Fruit fly (Drosophila melanogaster) whole organism, embryonic: ENCODE measurements around the gene AP-1-2beta.

Experiments used
- BEAF-32 ChIP-seq: fragments of 200-800 bp; sonication (Bioruptor generic); optimal IDR thresholded peaks from 3 replicates; lab custom pipeline; 2017; ENCODE audit warnings: missing biosample characterization, missing genetic modification characterization, mild to moderate bottlenecking, moderate library complexity, missing genetic modification reagents
- CG10267 ChIP-seq: fragments of 200-800 bp; sonication (Bioruptor generic); optimal IDR thresholded peaks from 2 replicates; lab custom pipeline; 2018; ENCODE audit warnings: missing biosample characterization, mild to moderate bottlenecking, missing genetic modification characterization, moderate library complexity
- CG10274 ChIP-seq: fragments of 200-800 bp; sonication (Bioruptor generic); optimal IDR thresholded peaks from 3 replicates; lab custom pipeline; 2017; ENCODE audit warnings: missing biosample characterization, mild to moderate bottlenecking, missing genetic modification characterization
- CG12236 ChIP-seq: fragments of 200-800 bp; sonication (Bioruptor generic); optimal IDR thresholded peaks from 2 replicates; lab custom pipeline; 2016; ENCODE audit warnings: missing biosample characterization, missing genetic modification characterization
- CG12659 ChIP-seq: fragments of 200-800 bp; sonication (Bioruptor generic); optimal IDR thresholded peaks from 3 replicates; lab custom pipeline; 2017; ENCODE audit warnings: mild to moderate bottlenecking, missing biosample characterization, missing genetic modification reagents, missing genetic modification characterization
- CG14710 ChIP-seq: fragments of 200-800 bp; sonication (Bioruptor generic); optimal IDR thresholded peaks from 3 replicates; lab custom pipeline; 2019; ENCODE audit warnings: missing biosample characterization, mild to moderate bottlenecking, missing genetic modification characterization, moderate library complexity
- CG15696 ChIP-seq: fragments of 200-800 bp; sonication (Bioruptor generic); optimal IDR thresholded peaks from 2 replicates; lab custom pipeline; 2019; ENCODE audit warnings: missing biosample characterization, mild to moderate bottlenecking, missing genetic modification characterization, moderate library complexity
- CG1647 ChIP-seq: fragments of 200-800 bp; sonication (Bioruptor generic); optimal IDR thresholded peaks from 3 replicates; lab custom pipeline; 2016; ENCODE audit warnings: missing biosample characterization, missing genetic modification characterization
- CG16815 ChIP-seq: fragments of 200-800 bp; sonication (Bioruptor generic); optimal IDR thresholded peaks from 3 replicates; lab custom pipeline; 2017; ENCODE audit warnings: missing biosample characterization, mild to moderate bottlenecking, missing genetic modification characterization
- CG17186 ChIP-seq: fragments of 200-800 bp; sonication (Bioruptor generic); optimal IDR thresholded peaks from 3 replicates; lab custom pipeline; 2017; ENCODE audit warnings: missing biosample characterization, missing genetic modification reagents, missing genetic modification characterization
- CG18599 ChIP-seq: fragments of 200-800 bp; sonication (Bioruptor generic); optimal IDR thresholded peaks from 3 replicates; lab custom pipeline; 2017; ENCODE audit warnings: missing biosample characterization, missing genetic modification characterization, mild to moderate bottlenecking, moderate library complexity, missing genetic modification reagents
- CG32772 ChIP-seq: fragments of 200-800 bp; sonication (Bioruptor generic); IDR thresholded peaks from 2 replicates; pipeline ENCODE4 v1.3.6; 2022; ENCODE audit warnings: missing biosample characterization, missing genetic modification characterization
- CG34224 ChIP-seq: fragments of 200-800 bp; sonication (Bioruptor generic); IDR thresholded peaks from 3 replicates; pipeline ENCODE4 v1.3.6; 2022; ENCODE audit warnings: missing biosample characterization, missing genetic modification characterization; ENCODE audit not compliant: partially characterized antibody
- CG7928 ChIP-seq: fragments of 200-800 bp; sonication (Bioruptor generic); optimal IDR thresholded peaks from 2 replicates; lab custom pipeline; 2017; ENCODE audit warnings: missing biosample characterization, mild to moderate bottlenecking, missing genetic modification characterization
- CG7987 ChIP-seq: fragments of 200-800 bp; sonication (Bioruptor generic); optimal IDR thresholded peaks from 2 replicates; lab custom pipeline; 2018; ENCODE audit warnings: missing biosample characterization, mild to moderate bottlenecking, missing genetic modification characterization, moderate library complexity
- CG8944 ChIP-seq: fragments of 200-800 bp; sonication (Bioruptor generic); optimal IDR thresholded peaks from 3 replicates; lab custom pipeline; 2016; ENCODE audit warnings: missing biosample characterization, missing genetic modification characterization
- CG9817 ChIP-seq: fragments of 200-800 bp; sonication (Bioruptor generic); optimal IDR thresholded peaks from 2 replicates; lab custom pipeline; 2018; ENCODE audit warnings: missing biosample characterization, mild to moderate bottlenecking, missing genetic modification characterization, moderate library complexity
- CG9876 ChIP-seq: fragments of 200-800 bp; sonication (Bioruptor generic); optimal IDR thresholded peaks from 2 replicates; lab custom pipeline; 2016; ENCODE audit warnings: missing biosample characterization, missing genetic modification characterization
- Dad ChIP-seq: fragments of 200-800 bp; sonication (Bioruptor generic); optimal IDR thresholded peaks from 3 replicates; lab custom pipeline; 2016; ENCODE audit warnings: missing biosample characterization, missing genetic modification characterization
- Dll ChIP-seq: fragments of 200-800 bp; sonication (Bioruptor generic); IDR thresholded peaks from 4 replicates; pipeline ENCODE4 v1.3.6; 2022; ENCODE audit warnings: missing biosample characterization, missing genetic modification characterization; ENCODE audit not compliant: partially characterized antibody
- E2f2 ChIP-seq: fragments of 200-800 bp; sonication (Bioruptor generic); IDR thresholded peaks from 2 replicates; pipeline ENCODE4 v1.3.6; 2022; ENCODE audit warnings: missing biosample characterization, missing genetic modification characterization
- Ets97D ChIP-seq: fragments of 200-800 bp; sonication (Bioruptor generic); optimal IDR thresholded peaks from 3 replicates; lab custom pipeline; 2016; ENCODE audit warnings: missing biosample characterization, missing genetic modification characterization
- HLH3B ChIP-seq: fragments of 200-800 bp; sonication (Bioruptor generic); IDR thresholded peaks from 2 replicates; pipeline ENCODE4 v1.3.6; 2022; ENCODE audit warnings: missing biosample characterization, missing genetic modification characterization
- Hand ChIP-seq: fragments of 200-800 bp; sonication (Bioruptor generic); optimal IDR thresholded peaks from 2 replicates; lab custom pipeline; 2017; ENCODE audit warnings: mild to moderate bottlenecking, missing biosample characterization, missing genetic modification reagents, missing genetic modification characterization
- Lhr ChIP-seq: fragments of 200-800 bp; sonication (Bioruptor generic); optimal IDR thresholded peaks from 3 replicates; lab custom pipeline; 2017; ENCODE audit warnings: mild to moderate bottlenecking, missing biosample characterization, missing genetic modification reagents, missing genetic modification characterization
- Myb ChIP-seq: fragments of 200-800 bp; sonication (Bioruptor generic); optimal IDR thresholded peaks from 2 replicates; lab custom pipeline; 2016; ENCODE audit warnings: missing biosample characterization, missing genetic modification characterization
- Rfx ChIP-seq: fragments of 200-800 bp; sonication (Bioruptor generic); IDR thresholded peaks from 2 replicates; pipeline ENCODE4 v1.3.6; 2022; ENCODE audit warnings: missing biosample characterization, missing genetic modification characterization
- Sin3A ChIP-seq: fragments of >200 bp; optimal IDR thresholded peaks from 2 replicates; lab custom pipeline; 2018
- ab ChIP-seq: fragments of 200-800 bp; sonication (Bioruptor generic); optimal IDR thresholded peaks from 2 replicates; lab custom pipeline; 2016; ENCODE audit warnings: missing biosample characterization, missing genetic modification characterization
- ac ChIP-seq: fragments of 200-800 bp; sonication (Bioruptor generic); optimal IDR thresholded peaks from 3 replicates; lab custom pipeline; 2017; ENCODE audit warnings: missing biosample characterization, mild to moderate bottlenecking, missing genetic modification characterization
- amos ChIP-seq: fragments of 200-800 bp; sonication (Bioruptor generic); IDR thresholded peaks from 2 replicates; pipeline ENCODE4 v1.3.6; 2022; ENCODE audit warnings: missing biosample characterization, missing genetic modification characterization; ENCODE audit not compliant: partially characterized antibody
- ara ChIP-seq: fragments of 200-800 bp; sonication (Bioruptor generic); IDR thresholded peaks from 2 replicates; pipeline ENCODE4 v1.3.6; 2022; ENCODE audit warnings: missing biosample characterization, missing genetic modification characterization
- bbx ChIP-seq: fragments of 200-800 bp; sonication (Bioruptor generic); IDR thresholded peaks from 2 replicates; pipeline ENCODE4 v1.3.6; 2022; ENCODE audit warnings: missing biosample characterization, missing genetic modification characterization; ENCODE audit not compliant: partially characterized antibody
- btn ChIP-seq: fragments of 200-800 bp; sonication (Bioruptor generic); optimal IDR thresholded peaks from 2 replicates; lab custom pipeline; 2016; ENCODE audit warnings: missing biosample characterization, missing genetic modification characterization
- caup ChIP-seq: fragments of 200-800 bp; sonication (Bioruptor generic); optimal IDR thresholded peaks from 3 replicates; lab custom pipeline; 2017; ENCODE audit warnings: missing biosample characterization, mild to moderate bottlenecking, missing genetic modification characterization, moderate library complexity; ENCODE audit not compliant: severe bottlenecking
- crp ChIP-seq, 2 experiments: fragments of 200-800 bp; sonication (Bioruptor generic); optimal IDR thresholded peaks; 2 replicates in 1 of 2; 3 replicates in 1 of 2; lab custom pipeline; 2017; ENCODE audit warnings: missing biosample characterization in 2 of 2, missing genetic modification characterization in 2 of 2, mild to moderate bottlenecking in 1 of 2, moderate library complexity in 1 of 2
- fu2 ChIP-seq: fragments of 200-800 bp; sonication (Bioruptor generic); optimal IDR thresholded peaks from 2 replicates; lab custom pipeline; 2016; ENCODE audit warnings: missing biosample characterization, missing genetic modification characterization
- hbn ChIP-seq: fragments of 200-800 bp; sonication (Bioruptor generic); IDR thresholded peaks from 2 replicates; pipeline ENCODE4 v1.3.6; 2022; ENCODE audit warnings: missing biosample characterization, missing genetic modification characterization; ENCODE audit not compliant: partially characterized antibody
- hkb ChIP-seq, 2 experiments: fragments of 200-800 bp in 1 of 2; fragments of >200 bp in 1 of 2; sonication (Bioruptor generic) in 1 of 2; IDR thresholded peaks in 1 of 2; optimal IDR thresholded peaks in 1 of 2; 2 replicates each; pipeline versions ENCODE4 v1.3.6 to Lab custom; 2017 to 2022; ENCODE audit warnings: missing biosample characterization in 1 of 2, missing genetic modification characterization in 1 of 2
- ind ChIP-seq: fragments of 200-800 bp; sonication (Bioruptor generic); optimal IDR thresholded peaks from 3 replicates; lab custom pipeline; 2016; ENCODE audit warnings: missing biosample characterization, missing genetic modification characterization
- lilli ChIP-seq: fragments of 200-800 bp; sonication (Bioruptor generic); optimal IDR thresholded peaks from 3 replicates; lab custom pipeline; 2016; ENCODE audit warnings: missing biosample characterization, missing genetic modification characterization
- mam ChIP-seq: fragments of 200-800 bp; sonication (Bioruptor generic); optimal IDR thresholded peaks from 3 replicates; lab custom pipeline; 2016; ENCODE audit warnings: missing biosample characterization, missing genetic modification characterization
- mirr ChIP-seq: fragments of 200-800 bp; sonication (Bioruptor generic); optimal IDR thresholded peaks from 3 replicates; lab custom pipeline; 2018; ENCODE audit warnings: missing biosample characterization, mild to moderate bottlenecking, missing genetic modification characterization
- repo ChIP-seq: fragments of 200-800 bp; sonication (Bioruptor generic); optimal IDR thresholded peaks from 2 replicates; lab custom pipeline; 2016; ENCODE audit warnings: missing biosample characterization, missing genetic modification characterization
- sob ChIP-seq: fragments of 200-800 bp; sonication (Bioruptor generic); IDR thresholded peaks from 2 replicates; pipeline ENCODE4 v1.3.6; 2022; ENCODE audit warnings: missing biosample characterization, missing genetic modification characterization
- twi ChIP-seq: fragments of 200-800 bp; optimal IDR thresholded peaks from 2 replicates; lab custom pipeline; 2019; ENCODE audit warnings: missing biosample characterization, mild to moderate bottlenecking, missing genetic modification characterization, moderate library complexity
- unc-4 ChIP-seq: fragments of 200-800 bp; sonication (Bioruptor generic); IDR thresholded peaks from 2 replicates; pipeline ENCODE4 v1.3.6; 2022; ENCODE audit warnings: missing biosample characterization, missing genetic modification characterization; ENCODE audit not compliant: partially characterized antibody
- vfl ChIP-seq: fragments of 200-800 bp; sonication (Bioruptor generic); optimal IDR thresholded peaks from 2 replicates; lab custom pipeline; 2016; ENCODE audit warnings: missing biosample characterization, missing genetic modification characterization
- zen2 ChIP-seq: fragments of 200-800 bp; sonication (Bioruptor generic); IDR thresholded peaks from 3 replicates; pipeline ENCODE4 v1.3.6; 2022; ENCODE audit warnings: missing biosample characterization, missing genetic modification characterization; ENCODE audit not compliant: partially characterized antibody

The AP-1-2beta gene

dm6 chrX:19762167-19762566 lies 31.4 kb downstream of the AP-1-2beta start (continued):
- TF ChIP-seq hkb (optimal IDR thresholded peaks at IDR 0.05; lab: Kevin White, UChicago) (no peak), hkb (GFP tag; IDR thresholded peaks at IDR 0.05; lab: Robert Waterston, UW) (no peak), ab (GFP tag; lab: Kevin White, UChicago) (no peak), CG16815 (no peak), CG14710 (tag; lab: Kevin White, UChicago) (peak; percentile 42), Hand (GFP tag; lab: Kevin White, UChicago) (no peak), hbn (GFP tag; lab: Robert Waterston, UW) (peak; percentile 55; the same call in 1 of the 2 replicates), CG34224 (GFP tag; lab: Robert Waterston, UW) (peak; percentile 38; the same call in 2 of the 3 replicates), repo (GFP tag; lab: Kevin White, UChicago) (no peak), btn (GFP tag; lab: Kevin White, UChicago) (no peak), CG10274 (GFP tag; lab: Kevin White, UChicago) (no peak), Sin3A (peak; percentile 28), amos (GFP tag; lab: Robert Waterston, UW) (peak; percentile 71), unc-4 (peak; percentile 38; the same call in 1 of the 2 replicates), ind (GFP tag; lab: Kevin White, UChicago) (no peak), CG32772 (GFP tag; lab: Robert Waterston, UW) (no peak), BEAF-32 (GFP tag; lab: Kevin White, UChicago) (peak; percentile 72), bbx (GFP tag; lab: Robert Waterston, UW) (peak; percentile 65), twi (no peak), mirr (GFP tag; lab: Kevin White, UChicago) (no peak), CG1647 (GFP tag; lab: Kevin White, UChicago) (no peak), CG9817 (tag; lab: Kevin White, UChicago) (no peak), HLH3B (no peak), sob (GFP tag; lab: Robert Waterston, UW) (0 out of 2 replicates have a peak, but pooled peaks have one; percentile 39), CG7928 (GFP tag; lab: Kevin White, UChicago) (peak; percentile 92), Ets97D (GFP tag; lab: Kevin White, UChicago) (peak; percentile 64), CG10267 (tag; lab: Kevin White, UChicago) (peak; percentile 97), CG17186 (peak; percentile 8), Rfx (GFP tag; lab: Robert Waterston, UW) (peak; percentile 28; the same call in 1 of the 2 replicates), lilli (GFP tag; lab: Kevin White, UChicago) (no peak), CG8944 (no peak), mam (GFP tag; lab: Kevin White, UChicago) (no peak), Lhr (GFP tag; lab: Kevin White, UChicago) (peak; percentile 7), crp (GFP tag; optimal IDR thresholded peaks at IDR 0.05; lab: Kevin White, UChicago) (no peak), ara (GFP tag; lab: Robert Waterston, UW) (no peak), zen2 (0 out of 3 replicates have a peak, but pooled peaks have one; percentile 28), CG12659 (peak; percentile 10), ac (GFP tag; lab: Kevin White, UChicago) (no peak), Myb (peak; percentile 97), CG15696 (tag; lab: Kevin White, UChicago) (no peak), CG12236 (no peak), vfl (GFP tag; lab: Kevin White, UChicago) (peak; percentile 4), Dad (GFP tag; lab: Kevin White, UChicago) (peak; percentile 9), E2f2 (GFP tag; lab: Robert Waterston, UW) (peak; percentile 96), Dll (GFP tag; lab: Robert Waterston, UW) (peak; percentile 45; the same call in 2 of the 4 replicates), CG7987 (GFP tag; lab: Kevin White, UChicago) (no peak), caup (no peak), CG9876 (GFP tag; lab: Kevin White, UChicago) (no peak), fu2 (GFP tag; lab: Kevin White, UChicago) (no peak), CG18599 (no peak)
